Fruit fly (Drosophila melanogaster) whole organism, adult: Measurements from ENCODE around the gene cv-c.

Experiments
- CG11617 ChIP-seq: fragments of 200-800 bp; sonication (Bioruptor generic); optimal IDR thresholded peaks from 2 replicates; lab custom pipeline; 2017; ENCODE audit warnings: mild to moderate bottlenecking, missing biosample characterization, missing genetic modification reagents, missing genetic modification characterization
- CG12768 ChIP-seq: fragments of 200-800 bp; sonication (Bioruptor generic); optimal IDR thresholded peaks from 2 replicates; lab custom pipeline; 2017; ENCODE audit warnings: missing biosample characterization, missing genetic modification characterization, mild to moderate bottlenecking, moderate library complexity, missing genetic modification reagents
- CG14711 ChIP-seq: fragments of 200-800 bp; sonication (Bioruptor generic); optimal IDR thresholded peaks from 2 replicates; lab custom pipeline; 2018; ENCODE audit warnings: missing biosample characterization, mild to moderate bottlenecking, missing genetic modification characterization, moderate library complexity
- CG1620 ChIP-seq: fragments of 200-800 bp; sonication (Bioruptor generic); optimal IDR thresholded peaks from 2 replicates; lab custom pipeline; 2016; ENCODE audit warnings: missing biosample characterization, missing genetic modification characterization
- CG33017 ChIP-seq: fragments of 200-800 bp; sonication (Bioruptor generic); optimal IDR thresholded peaks from 2 replicates; lab custom pipeline; 2018; ENCODE audit warnings: missing biosample characterization, mild to moderate bottlenecking, missing genetic modification characterization, moderate library complexity
- CG5204 ChIP-seq: fragments of 200-800 bp; sonication (Bioruptor generic); optimal IDR thresholded peaks from 2 replicates; lab custom pipeline; 2016; ENCODE audit warnings: missing biosample characterization, missing genetic modification characterization
- CG7045 ChIP-seq: fragments of 200-800 bp; sonication (Bioruptor generic); optimal IDR thresholded peaks from 2 replicates; lab custom pipeline; 2017; ENCODE audit warnings: missing biosample characterization, mild to moderate bottlenecking, missing genetic modification characterization
- CG7101 ChIP-seq: fragments of 200-800 bp; sonication (Bioruptor generic); optimal IDR thresholded peaks from 2 replicates; lab custom pipeline; 2018; ENCODE audit warnings: missing biosample characterization, mild to moderate bottlenecking, missing genetic modification characterization, moderate library complexity
- Clk ChIP-seq: fragments of 200-800 bp; sonication (Bioruptor generic); optimal IDR thresholded peaks from 2 replicates; lab custom pipeline; 2017; ENCODE audit warnings: missing biosample characterization, missing genetic modification characterization
- Crg-1 ChIP-seq: fragments of 200-800 bp; sonication (Bioruptor generic); optimal IDR thresholded peaks from 2 replicates; lab custom pipeline; 2016; ENCODE audit warnings: missing biosample characterization, missing genetic modification characterization
- Hr96 ChIP-seq: fragments of 200-800 bp; sonication (Bioruptor generic); optimal IDR thresholded peaks from 2 replicates; lab custom pipeline; 2016; ENCODE audit warnings: missing biosample characterization, missing genetic modification characterization
- Mnt ChIP-seq: fragments of 200-800 bp; sonication (Bioruptor generic); optimal IDR thresholded peaks from 2 replicates; lab custom pipeline; 2016; ENCODE audit warnings: missing biosample characterization, mild to moderate bottlenecking, missing genetic modification characterization
- bab1 ChIP-seq: fragments of 200-800 bp; sonication (Bioruptor generic); optimal IDR thresholded peaks from 3 replicates; lab custom pipeline; 2019; ENCODE audit warnings: missing biosample characterization, mild to moderate bottlenecking, missing genetic modification characterization, moderate library complexity
- cic ChIP-seq: fragments of 200-800 bp; sonication (Bioruptor generic); optimal IDR thresholded peaks from 2 replicates; lab custom pipeline; 2017; ENCODE audit warnings: missing biosample characterization, mild to moderate bottlenecking, missing genetic modification characterization, moderate library complexity
- cnc ChIP-seq, 2 experiments: fragments of >200 bp; optimal IDR thresholded peaks; 2 replicates each; lab custom pipeline; 2017
- kay ChIP-seq: fragments of 200-800 bp; sonication (Bioruptor generic); peaks from one replicate; lab custom pipeline; 2016; ENCODE audit warnings: missing biosample characterization, missing genetic modification characterization, borderline replicate concordance
- ovo ChIP-seq: fragments of 200-800 bp; sonication (Bioruptor generic); optimal IDR thresholded peaks from 2 replicates; lab custom pipeline; 2016; ENCODE audit warnings: missing biosample characterization, missing genetic modification characterization
- pad ChIP-seq: fragments of 200-800 bp; sonication (Bioruptor generic); optimal IDR thresholded peaks from 3 replicates; lab custom pipeline; 2017; ENCODE audit warnings: missing biosample characterization, missing genetic modification characterization, mild to moderate bottlenecking, moderate library complexity, missing genetic modification reagents
- tj ChIP-seq: fragments of 200-800 bp; sonication (Bioruptor generic); optimal IDR thresholded peaks from 3 replicates; lab custom pipeline; 2017; ENCODE audit warnings: missing biosample characterization, mild to moderate bottlenecking, missing genetic modification characterization, moderate library complexity
- toe ChIP-seq: fragments of 200-800 bp; sonication (Bioruptor generic); optimal IDR thresholded peaks from 2 replicates; lab custom pipeline; 2016; ENCODE audit warnings: missing biosample characterization, missing genetic modification characterization

The cv-c gene

DNA sequence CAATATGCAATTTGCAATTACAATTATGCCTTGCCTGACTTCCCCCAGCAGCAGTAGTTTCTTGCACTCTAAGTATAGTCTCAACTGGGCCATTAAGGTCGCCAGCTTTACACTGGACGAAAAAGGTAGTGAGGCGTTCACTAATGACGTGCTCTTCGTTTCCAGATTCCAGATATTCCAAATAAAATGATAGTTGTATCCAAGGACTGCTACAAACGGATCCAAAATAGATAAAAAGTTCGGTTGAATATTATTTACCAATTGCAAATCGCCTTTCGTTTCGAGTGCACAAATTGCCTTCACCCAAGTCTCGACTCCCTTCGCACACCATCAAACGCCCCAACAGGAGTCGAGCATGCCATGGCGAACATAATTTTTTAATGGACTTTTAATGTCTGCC, 91.0 kb downstream of the cv-c start:
- TF ChIP-seq CG1620 (GFP tag; lab: Kevin White, UChicago), result no peak

- no peak for TF ChIP-seq Crg-1 (GFP tag; lab: Kevin White, UChicago)
- TF ChIP-seq Clk (GFP tag; lab: Kevin White, UChicago), result no peak
Measured at dm6 chr3R:14389258-14389657, 92.3 kb downstream of the cv-c start.

- no peak for TF ChIP-seq kay (GFP tag; lab: Kevin White, UChicago)
- no peak for TF ChIP-seq Hr96
- no peak for TF ChIP-seq CG33017 (tag; lab: Kevin White, UChicago)
- TF ChIP-seq ovo (GFP tag; lab: Kevin White, UChicago), result no peak
- TF ChIP-seq CG7101 (tag; lab: Kevin White, UChicago), result no peak
- TF ChIP-seq CG12768 (GFP tag; lab: Kevin White, UChicago), result no peak
- TF ChIP-seq CG7045 (GFP tag; lab: Kevin White, UChicago), result no peak
- no peak for TF ChIP-seq Crg-1 (GFP tag; lab: Kevin White, UChicago)
- no peak for TF ChIP-seq CG1620 (GFP tag; lab: Kevin White, UChicago)
- no peak for TF ChIP-seq cnc (optimal IDR thresholded peaks at IDR 0.05; lab: Kevin White, UChicago)
- TF ChIP-seq Clk (GFP tag; lab: Kevin White, UChicago), result no peak
- no peak for TF ChIP-seq pad (GFP tag; lab: Kevin White, UChicago)
- TF ChIP-seq CG11617, result no peak
- TF ChIP-seq tj, result no peak
- TF ChIP-seq cic, result no peak
- no peak for TF ChIP-seq Mnt
- TF ChIP-seq bab1 (GFP tag; lab: Kevin White, UChicago), result no peak
- no peak for TF ChIP-seq CG5204 (GFP tag; lab: Kevin White, UChicago)
- no peak for TF ChIP-seq toe
Measured at dm6 chr3R:14387840-14388239, 93.7 kb downstream of the cv-c start.

dm6 chr3R:14386088-14386822, 95.3 kb downstream of the cv-c start:
- TF ChIP-seq bab1 (GFP tag; lab: Kevin White, UChicago) (no peak), Clk (GFP tag; lab: Kevin White, UChicago) (no peak), Mnt (no peak), ovo (GFP tag; lab: Kevin White, UChicago) (no peak), CG11617 (no peak), cic (no peak), toe (no peak), pad (GFP tag; lab: Kevin White, UChicago) (no peak), CG33017 (tag; lab: Kevin White, UChicago) (no peak), CG12768 (GFP tag; lab: Kevin White, UChicago) (no peak), CG14711 (tag; lab: Kevin White, UChicago) (no peak), Crg-1 (GFP tag; lab: Kevin White, UChicago) (no peak), CG5204 (GFP tag; lab: Kevin White, UChicago) (no peak)

DNA sequence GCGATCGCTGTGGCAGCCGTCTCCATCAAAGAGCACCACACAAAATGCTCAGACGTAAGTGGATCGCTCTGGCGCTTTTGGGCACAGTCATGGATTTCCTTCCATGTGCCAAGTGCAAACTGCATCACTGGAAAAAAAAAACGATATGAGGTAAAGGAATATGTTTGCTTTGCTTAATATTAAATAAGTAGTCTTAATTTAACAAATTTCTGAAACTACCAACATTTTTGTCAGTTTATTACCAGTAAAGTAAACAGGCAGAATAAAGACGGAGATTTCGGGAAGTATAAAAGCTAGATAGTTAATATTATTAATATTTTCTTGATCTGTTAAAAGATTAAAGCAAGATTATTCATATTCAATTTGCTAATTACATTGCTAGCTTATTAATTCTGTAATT, 97.0 kb downstream of the cv-c start:
- TF ChIP-seq Hr96, result no peak
- no peak for TF ChIP-seq CG11617
- TF ChIP-seq Clk (GFP tag; lab: Kevin White, UChicago), result no peak
- no peak for TF ChIP-seq cnc (optimal IDR thresholded peaks at IDR 0.05; lab: Kevin White, UChicago)
- TF ChIP-seq Crg-1 (GFP tag; lab: Kevin White, UChicago), result no peak
- TF ChIP-seq CG14711 (tag; lab: Kevin White, UChicago), result no peak
- no peak for TF ChIP-seq toe
- TF ChIP-seq CG7101 (tag; lab: Kevin White, UChicago), result no peak
- no peak for TF ChIP-seq cic
- no peak for TF ChIP-seq Mnt
- no peak for TF ChIP-seq tj
- no peak for TF ChIP-seq ovo (GFP tag; lab: Kevin White, UChicago)
- TF ChIP-seq kay (GFP tag; lab: Kevin White, UChicago), result no peak

- TF ChIP-seq CG33017 (tag; lab: Kevin White, UChicago) (peak; percentile 87), cic (no peak), CG5204 (GFP tag; lab: Kevin White, UChicago) (peak; percentile 39), CG1620 (GFP tag; lab: Kevin White, UChicago) (peak; percentile 6), Crg-1 (GFP tag; lab: Kevin White, UChicago) (no peak), CG7101 (tag; lab: Kevin White, UChicago) (peak; percentile 80), CG7045 (GFP tag; lab: Kevin White, UChicago) (peak; percentile 88), bab1 (GFP tag; lab: Kevin White, UChicago) (peak; percentile 70), CG11617 (peak; percentile 66), Mnt (no peak), cnc (optimal IDR thresholded peaks at IDR 0.05; lab: Kevin White, UChicago) (no peak), tj (peak; percentile 35), CG12768 (GFP tag; lab: Kevin White, UChicago) (peak; percentile 76), kay (GFP tag; lab: Kevin White, UChicago) (no peak), Clk (GFP tag; lab: Kevin White, UChicago) (peak; percentile 44), Hr96 (no peak), CG14711 (tag; lab: Kevin White, UChicago) (peak; percentile 79), pad (GFP tag; lab: Kevin White, UChicago) (peak; percentile 42), toe (no peak), ovo (GFP tag; lab: Kevin White, UChicago) (peak; percentile 5)
Measured at dm6 chr3R:14382312-14383046, 99.0 kb downstream of the cv-c start.
